Fruit fly (Drosophila melanogaster): Measurements from ENCODE around the gene CG11537.
A peak's percentile ranks its signal among the peaks of the same experiment; 100 is the strongest.

CG11537 gene

dm6 chr3L:3083329-3084083, 59.8 kb downstream of the CG11537 start (continued):
- TF ChIP-seq sob (GFP tag; IDR thresholded peaks at IDR 0.05) (no peak; the same call in 1 of the 2 replicates), Myb (GFP tag; optimal IDR thresholded peaks at IDR 0.05) (peak; percentile 17), Pdp1 (GFP tag; optimal IDR thresholded peaks at IDR 0.05) (peak; percentile 17 to 48), tll (GFP tag; optimal IDR thresholded peaks at IDR 0.05) (no peak), Optix (GFP tag; IDR thresholded peaks at IDR 0.05) (no peak; the same call in 2 of the 3 replicates), CG31388 (GFP tag; optimal IDR thresholded peaks at IDR 0.05) (no peak), NfI (GFP tag; optimal IDR thresholded peaks at IDR 0.05) (no peak), CG11085 (GFP tag; IDR thresholded peaks at IDR 0.05) (no peak), ewg (GFP tag; optimal IDR thresholded peaks at IDR 0.05) (peak; percentile 67), CG6813 (GFP tag; optimal IDR thresholded peaks at IDR 0.05) (peak; percentile 87), nerfin-1 (tag; optimal IDR thresholded peaks at IDR 0.05) (peak; percentile 44), Hmr (GFP tag; optimal IDR thresholded peaks at IDR 0.05) (peak; percentile 46), Drgx (GFP tag; IDR thresholded peaks at IDR 0.05) (no peak), odd (GFP tag; optimal IDR thresholded peaks at IDR 0.05) (peak; percentile 73), disco-r (GFP tag; optimal IDR thresholded peaks at IDR 0.05) (no peak), CG6791 (GFP tag; IDR thresholded peaks at IDR 0.05; ENCODE audit: partially characterized antibody) (peak; percentile 67; the same call in 1 of the 3 replicates), pfk (GFP tag; optimal IDR thresholded peaks at IDR 0.05) (peak; percentile 16), CG9817 (tag; optimal IDR thresholded peaks at IDR 0.05) (no peak), vvl (GFP tag; IDR thresholded peaks at IDR 0.05) (peak; percentile 69), lbe (GFP tag; optimal IDR thresholded peaks at IDR 0.05) (peak; percentile 36), CG12155 (GFP tag; optimal IDR thresholded peaks at IDR 0.05) (no peak), Ada2b (GFP tag; IDR thresholded peaks at IDR 0.05) (no peak), Oaz (GFP tag; IDR thresholded peaks at IDR 0.05) (no peak), CG12219 (GFP tag; optimal IDR thresholded peaks at IDR 0.05) (peak; percentile 8), CG17829 (tag; optimal IDR thresholded peaks at IDR 0.05) (peak; percentile 5), CG11504 (tag; optimal IDR thresholded peaks at IDR 0.05) (no peak), fru (optimal IDR thresholded peaks at IDR 0.05) (no peak), cas (GFP tag; IDR thresholded peaks at IDR 0.05) (no peak), CG6654 (GFP tag; optimal IDR thresholded peaks at IDR 0.05) (peak; percentile 7), oc (tag; optimal IDR thresholded peaks at IDR 0.05) (no peak), CG4707 (GFP tag; optimal IDR thresholded peaks at IDR 0.05) (peak; percentile 47), HmgD (GFP tag; optimal IDR thresholded peaks at IDR 0.05) (no peak), slou (GFP tag; optimal IDR thresholded peaks at IDR 0.05) (no peak), CG32767 (GFP tag; IDR thresholded peaks at IDR 0.05) (0 out of 2 replicates have a peak, but pooled peaks have one; percentile 37), hbn (GFP tag; IDR thresholded peaks at IDR 0.05; ENCODE audit: partially characterized antibody) (no peak), HLHmδ (GFP tag; optimal IDR thresholded peaks at IDR 0.05) (peak; percentile 93), CG13894 (tag; optimal IDR thresholded peaks at IDR 0.05) (peak; percentile 88), Vsx1 (GFP tag; optimal IDR thresholded peaks at IDR 0.05) (peak; percentile 85), CG32772 (GFP tag; IDR thresholded peaks at IDR 0.05) (no peak), Aef1 (GFP tag; IDR thresholded peaks at IDR 0.05) (no peak), Fer2 (tag; optimal IDR thresholded peaks at IDR 0.05) (peak; percentile 10), bowl (GFP tag; IDR thresholded peaks at IDR 0.05) (peak; percentile 25; the same call in 1 of the 2 replicates), CG31441 (GFP tag; IDR thresholded peaks at IDR 0.05) (peak; percentile 44; the same call in 1 of the 2 replicates), ap (GFP tag; IDR thresholded peaks at IDR 0.05) (no peak), tgo (GFP tag; IDR thresholded peaks at IDR 0.05) (no peak), CG8388 (GFP tag; optimal IDR thresholded peaks at IDR 0.05) (peak; percentile 10), Sox102F (GFP tag; optimal IDR thresholded peaks at IDR 0.05) (no peak), CG6683 (GFP tag; optimal IDR thresholded peaks at IDR 0.05) (peak; percentile 43), repo (GFP tag; optimal IDR thresholded peaks at IDR 0.05) (peak; percentile 29)

All from whole organism, embryonic.